Worm (Caenorhabditis elegans) whole organism, early embryonic: Measurements from ENCODE around the gene K11G9.5.

Experiments used
- aly-1 ChIP-seq: sonication (generic microtip); optimal IDR thresholded peaks from 2 replicates; lab custom pipeline; 2016; ENCODE audit warnings: missing genetic modification characterization, missing compliant biosample characterization
- ama-1 ChIP-seq: fragments of 150-350 bp; optimal IDR thresholded peaks from 2 replicates; lab custom pipeline; 2014
- pes-1 ChIP-seq: fragments of 200-800 bp; sonication (Bioruptor generic); IDR thresholded peaks from 2 replicates; pipeline ENCODE4 v1.3.6; 2022; ENCODE audit warnings: missing genetic modification reagents, missing genetic modification characterization, missing compliant biosample characterization
- tbx-37 ChIP-seq: fragments of 200-800 bp; sonication (Bioruptor generic); conservative IDR thresholded peaks from 2 replicates; pipeline ENCODE4 v1.3.6; 2022; ENCODE audit warnings: missing genetic modification reagents, missing genetic modification characterization, missing compliant biosample characterization

ce11 chrV:6683740-6684139 lies 4.6 kb downstream of the K11G9.5 start:
- TF ChIP-seq tbx-37 (GFP tag; lab: Robert Waterston, UW) (no peak), pes-1 (GFP tag; lab: Robert Waterston, UW) (no peak), aly-1 (tag; lab: Kevin White, UChicago) (no peak), ama-1 (lab: Kevin White, UChicago) (no peak)
